Worm (Caenorhabditis elegans) whole organism, late embryonic: ENCODE measurements around the gene sek-6.

Experiments
- K09A11.1 ChIP-seq: sonication (generic microtip); optimal IDR thresholded peaks from 2 replicates; lab custom pipeline; 2017; ENCODE audit warnings: antibody characterized with exemption, mild to moderate bottlenecking, missing genetic modification characterization, missing compliant biosample characterization; ENCODE audit not compliant: insufficient read depth
- ama-1 ChIP-seq: fragments of 150-350 bp; optimal IDR thresholded peaks from 2 replicates; lab custom pipeline; 2014
- ceh-14 ChIP-seq: sonication (generic microtip); optimal IDR thresholded peaks from 2 replicates; lab custom pipeline; 2016; ENCODE audit warnings: missing genotype, missing genetic modification characterization, missing compliant biosample characterization
- ceh-2 ChIP-seq: sonication (generic microtip); optimal IDR thresholded peaks from 2 replicates; lab custom pipeline; 2016; ENCODE audit warnings: missing genotype, missing genetic modification characterization, missing compliant biosample characterization
- ceh-22 ChIP-seq: sonication (generic microtip); optimal IDR thresholded peaks from 2 replicates; lab custom pipeline; 2017; ENCODE audit warnings: missing biosample characterization, missing genetic modification characterization
- ceh-45 ChIP-seq: fragments of 200-800 bp; sonication (Bioruptor generic); IDR thresholded peaks from 2 replicates; pipeline ENCODE4 v1.3.6; 2022; ENCODE audit warnings: missing genetic modification reagents, missing genetic modification characterization, missing compliant biosample characterization
- che-1 ChIP-seq: sonication (generic microtip); optimal IDR thresholded peaks from 2 replicates; lab custom pipeline; 2016; ENCODE audit warnings: mild to moderate bottlenecking, missing genetic modification characterization, missing compliant biosample characterization
- dmd-4 ChIP-seq: sonication (generic microtip); optimal IDR thresholded peaks from 2 replicates; lab custom pipeline; 2016; ENCODE audit warnings: borderline replicate concordance, missing genetic modification characterization, missing compliant biosample characterization
- dve-1 ChIP-seq: sonication (generic microtip); optimal IDR thresholded peaks from 2 replicates; lab custom pipeline; 2017; ENCODE audit warnings: antibody characterized with exemption, mild to moderate bottlenecking, missing genetic modification characterization, missing compliant biosample characterization
- elt-2 ChIP-seq: sonication (generic microtip); optimal IDR thresholded peaks from 2 replicates; lab custom pipeline; 2016; ENCODE audit warnings: missing genetic modification reagents, missing genetic modification characterization, missing compliant biosample characterization
- npax-4 ChIP-seq: sonication (generic microtip); optimal IDR thresholded peaks from 2 replicates; lab custom pipeline; 2016; ENCODE audit warnings: missing genetic modification characterization, missing compliant biosample characterization
- pha-4 ChIP-seq: fragments of 150-350 bp; optimal IDR thresholded peaks from 2 replicates; lab custom pipeline; 2018; ENCODE audit warnings: missing biosample characterization, missing genetic modification reagents, missing genetic modification characterization

DNA sequence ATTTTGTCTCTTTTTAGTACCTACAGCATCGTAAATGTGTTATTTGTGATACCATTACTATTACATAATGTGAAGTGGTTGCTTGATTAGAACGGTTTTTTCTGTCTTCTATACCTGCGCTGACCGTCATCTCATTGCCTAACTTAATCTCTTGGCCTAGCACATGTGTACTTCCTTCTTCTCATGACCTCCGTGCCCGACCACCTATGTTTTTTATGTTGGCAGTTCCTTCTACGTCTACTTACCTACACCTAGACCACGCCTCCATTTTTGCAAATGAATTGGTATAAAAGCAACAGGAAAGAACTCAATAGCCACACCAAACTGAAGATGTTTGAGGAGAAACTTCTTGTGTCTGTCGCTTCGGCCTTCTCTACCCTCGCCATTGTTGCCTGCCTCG, 46.3 kb downstream of the sek-6 start, which contains the start of gene col-176:
- no peak for TF ChIP-seq dve-1 (tag; lab: Kevin White, UChicago)
- TF ChIP-seq ceh-14 (tag; lab: Kevin White, UChicago), result no peak
- no peak for TF ChIP-seq ceh-2 (tag; lab: Kevin White, UChicago)
- TF ChIP-seq che-1 (tag; lab: Kevin White, UChicago), result no peak
- no peak for TF ChIP-seq pha-4
- no peak for TF ChIP-seq dmd-4 (tag; lab: Kevin White, UChicago)
- TF ChIP-seq ceh-22 (tag; lab: Kevin White, UChicago), result no peak
- TF ChIP-seq ceh-45, result no peak
- TF ChIP-seq ama-1 (lab: Kevin White, UChicago), result no peak
- no peak for TF ChIP-seq K09A11.1 (tag; lab: Kevin White, UChicago)
- TF ChIP-seq elt-2, result no peak
- TF ChIP-seq npax-4 (tag; lab: Kevin White, UChicago), result no peak
